Fruit fly (Drosophila melanogaster): ENCODE data around the gene Ugalt.

The Ugalt gene

dm6 chrX:2743020-2743419, 39.4 kb upstream of the Ugalt start (continued):
- TF ChIP-seq CG17568 (GFP tag; optimal IDR thresholded peaks at IDR 0.05) (peak; percentile 59), pho (GFP tag; optimal IDR thresholded peaks at IDR 0.05) (peak; percentile 87), CG6854 (GFP tag; optimal IDR thresholded peaks at IDR 0.05) (peak; percentile 53), Myb (GFP tag; optimal IDR thresholded peaks at IDR 0.05) (peak; percentile 74), CG18476 (GFP tag; optimal IDR thresholded peaks at IDR 0.05) (peak; percentile 64), CG9727 (GFP tag; optimal IDR thresholded peaks at IDR 0.05) (peak; percentile 69), CG3163 (GFP tag; optimal IDR thresholded peaks at IDR 0.05) (peak; percentile 60), jumu (GFP tag; optimal IDR thresholded peaks at IDR 0.05) (peak; percentile 84), aop (GFP tag; IDR thresholded peaks at IDR 0.05) (peak; percentile 70), Sry-β (GFP tag; optimal IDR thresholded peaks at IDR 0.05) (no peak), inv (GFP tag; IDR thresholded peaks at IDR 0.05; ENCODE audit: partially characterized antibody) (no peak), Lhr (GFP tag; optimal IDR thresholded peaks at IDR 0.05) (no peak), Hmr (GFP tag; optimal IDR thresholded peaks at IDR 0.05) (peak; percentile 91), zen (tag; optimal IDR thresholded peaks at IDR 0.05) (peak; percentile 19), Jarid2 (GFP tag; optimal IDR thresholded peaks at IDR 0.05) (no peak), ken (GFP tag; IDR thresholded peaks at IDR 0.05) (peak; percentile 84), crc (GFP tag; optimal IDR thresholded peaks at IDR 0.05) (peak; percentile 78), CG31224 (GFP tag; IDR thresholded peaks at IDR 0.05) (peak; percentile 85), Hr51 (GFP tag; optimal IDR thresholded peaks at IDR 0.05) (peak; percentile 73 to 81), Atf6 (GFP tag; IDR thresholded peaks at IDR 0.05) (peak; percentile 94), Ravus (GFP tag; IDR thresholded peaks at IDR 0.05) (peak; percentile 81), Optix (GFP tag; IDR thresholded peaks at IDR 0.05) (peak; percentile 85), Bteb2 (GFP tag; optimal IDR thresholded peaks at IDR 0.05) (peak; percentile 73), CG1233 (GFP tag; optimal IDR thresholded peaks at IDR 0.05) (peak; percentile 52), Mad (GFP tag; optimal IDR thresholded peaks at IDR 0.05) (peak; percentile 59), fd96Cb (tag; optimal IDR thresholded peaks at IDR 0.05) (peak; percentile 45), CG3995 (GFP tag; optimal IDR thresholded peaks at IDR 0.05) (peak; percentile 52), trh (GFP tag; optimal IDR thresholded peaks at IDR 0.05) (peak; percentile 27), NfI (GFP tag; optimal IDR thresholded peaks at IDR 0.05) (peak; percentile 80), CG16815 (GFP tag; optimal IDR thresholded peaks at IDR 0.05) (peak; percentile 56), shn (GFP tag; optimal IDR thresholded peaks at IDR 0.05) (peak; percentile 57), Dek (tag; optimal IDR thresholded peaks at IDR 0.05) (peak; percentile 72), otp (GFP tag; IDR thresholded peaks at IDR 0.05) (peak; percentile 83; the same call in 2 of the 3 replicates), CG4854 (GFP tag; optimal IDR thresholded peaks at IDR 0.05) (peak; percentile 47), fd64A (GFP tag; optimal IDR thresholded peaks at IDR 0.05) (no peak), CG5953 (GFP tag; IDR thresholded peaks at IDR 0.05) (peak; percentile 62), CTCF (GFP tag; optimal IDR thresholded peaks at IDR 0.05) (no peak), ab (GFP tag; optimal IDR thresholded peaks at IDR 0.05) (peak; percentile 64), sr (GFP tag; IDR thresholded peaks at IDR 0.05) (peak; percentile 74; the same call in 2 of the 3 replicates), Camta (GFP tag; optimal IDR thresholded peaks at IDR 0.05) (peak; percentile 67), CG4730 (GFP tag; IDR thresholded peaks at IDR 0.05) (peak; percentile 83), CG9797 (GFP tag; optimal IDR thresholded peaks at IDR 0.05) (no peak), Hand (GFP tag; optimal IDR thresholded peaks at IDR 0.05) (peak; percentile 81), CG3847 (GFP tag; IDR thresholded peaks at IDR 0.05) (peak; percentile 90), sisA (GFP tag; IDR thresholded peaks at IDR 0.05) (peak; percentile 80), ERR (GFP tag; optimal IDR thresholded peaks at IDR 0.05) (peak; percentile 83), Dbx (GFP tag; IDR thresholded peaks at IDR 0.05) (peak; percentile 92), CG12071 (GFP tag; optimal IDR thresholded peaks at IDR 0.05) (peak; percentile 54), mirr (GFP tag; optimal IDR thresholded peaks at IDR 0.05) (no peak), zfh1 (GFP tag; IDR thresholded peaks at IDR 0.05) (peak; percentile 86), gt (GFP tag; IDR thresholded peaks at IDR 0.05) (no peak; the same call in 1 of the 2 replicates), Sox100B (GFP tag; optimal IDR thresholded peaks at IDR 0.05) (peak; percentile 43)

Data from whole organism, embryonic.